Fruit fly (Drosophila melanogaster) whole organism, embryonic: ENCODE results near the gene CG42393.
A peak's percentile ranks its signal among the peaks of the same experiment; 100 is the strongest.

ENCODE experiments used
- Antp ChIP-seq: fragments of 200-800 bp; sonication (Bioruptor generic); optimal IDR thresholded peaks from 3 replicates; lab custom pipeline; 2016; ENCODE audit warnings: missing biosample characterization, missing genetic modification characterization
- BEAF-32 ChIP-seq: fragments of 200-800 bp; sonication (Bioruptor generic); optimal IDR thresholded peaks from 3 replicates; lab custom pipeline; 2017; ENCODE audit warnings: missing biosample characterization, missing genetic modification characterization, mild to moderate bottlenecking, moderate library complexity, missing genetic modification reagents
- Bgb ChIP-seq: fragments of 200-800 bp; sonication (Bioruptor generic); IDR thresholded peaks from 2 replicates; pipeline ENCODE4 v1.3.6; 2022; ENCODE audit warnings: missing biosample characterization, missing genetic modification characterization; ENCODE audit not compliant: partially characterized antibody
- CG10321 ChIP-seq: fragments of 200-800 bp; sonication (Bioruptor generic); IDR thresholded peaks from 2 replicates; pipeline ENCODE4 v1.3.6; 2022; ENCODE audit warnings: missing biosample characterization, missing genetic modification characterization
- CG10654 ChIP-seq: fragments of 200-800 bp; sonication (Bioruptor generic); optimal IDR thresholded peaks from 2 replicates; lab custom pipeline; 2016; ENCODE audit warnings: missing biosample characterization, missing genetic modification characterization
- CG10959 ChIP-seq: fragments of 200-800 bp; sonication (Bioruptor generic); IDR thresholded peaks from 2 replicates; pipeline ENCODE4 v1.3.6; 2022; ENCODE audit warnings: missing biosample characterization, missing genetic modification characterization
- CG11093 ChIP-seq: fragments of 200-800 bp; sonication (Bioruptor generic); IDR thresholded peaks from 3 replicates; pipeline ENCODE4 v1.3.6; 2022; ENCODE audit warnings: missing biosample characterization, missing genetic modification characterization
- CG15696 ChIP-seq: fragments of 200-800 bp; sonication (Bioruptor generic); optimal IDR thresholded peaks from 2 replicates; lab custom pipeline; 2019; ENCODE audit warnings: missing biosample characterization, mild to moderate bottlenecking, missing genetic modification characterization, moderate library complexity
- CG1602 ChIP-seq: fragments of 200-800 bp; sonication (Bioruptor generic); optimal IDR thresholded peaks from 3 replicates; lab custom pipeline; 2016; ENCODE audit warnings: missing biosample characterization, missing genetic modification characterization
- CG16813 ChIP-seq: fragments of 200-800 bp; sonication (Bioruptor generic); IDR thresholded peaks from 3 replicates; pipeline ENCODE4 v1.3.6; 2022; ENCODE audit warnings: missing biosample characterization, missing genetic modification characterization; ENCODE audit not compliant: partially characterized antibody
- CG17612 ChIP-seq: fragments of 200-800 bp; sonication (Bioruptor generic); IDR thresholded peaks from 2 replicates; pipeline ENCODE4 v1.3.6; 2022; ENCODE audit warnings: missing biosample characterization, missing genetic modification characterization
- CG18476 ChIP-seq: fragments of 200-800 bp; sonication (Bioruptor generic); optimal IDR thresholded peaks from 2 replicates; lab custom pipeline; 2016; ENCODE audit warnings: missing biosample characterization, mild to moderate bottlenecking, missing genetic modification characterization
- CG2199 ChIP-seq: fragments of 200-800 bp; sonication (Bioruptor generic); IDR thresholded peaks from 3 replicates; pipeline ENCODE4 v1.3.6; 2022; ENCODE audit warnings: missing biosample characterization, missing genetic modification characterization
- CG2712 ChIP-seq: fragments of 200-800 bp; optimal IDR thresholded peaks from 3 replicates; lab custom pipeline; 2019; ENCODE audit warnings: missing biosample characterization, mild to moderate bottlenecking, missing genetic modification characterization, moderate library complexity
- CG34376 ChIP-seq: fragments of 200-800 bp; sonication (Bioruptor generic); optimal IDR thresholded peaks from 2 replicates; lab custom pipeline; 2018; ENCODE audit warnings: missing biosample characterization, mild to moderate bottlenecking, missing genetic modification characterization
- CG6813 ChIP-seq: fragments of 200-800 bp; sonication (Bioruptor generic); optimal IDR thresholded peaks from 2 replicates; lab custom pipeline; 2017; ENCODE audit warnings: missing biosample characterization, missing genetic modification characterization, mild to moderate bottlenecking, moderate library complexity, missing genetic modification reagents
- CG7271 ChIP-seq: fragments of 200-800 bp; sonication (Bioruptor generic); optimal IDR thresholded peaks from 2 replicates; lab custom pipeline; 2018; ENCODE audit warnings: missing biosample characterization, mild to moderate bottlenecking, missing genetic modification characterization, moderate library complexity
- CG9437 ChIP-seq: fragments of 200-800 bp; sonication (Bioruptor generic); optimal IDR thresholded peaks from 2 replicates; lab custom pipeline; 2018; ENCODE audit warnings: missing biosample characterization, mild to moderate bottlenecking, missing genetic modification characterization
- CG9727 ChIP-seq: fragments of 200-800 bp; sonication (Bioruptor generic); optimal IDR thresholded peaks from 3 replicates; lab custom pipeline; 2017; ENCODE audit warnings: missing biosample characterization, mild to moderate bottlenecking, missing genetic modification characterization
- CG9876 ChIP-seq: fragments of 200-800 bp; sonication (Bioruptor generic); optimal IDR thresholded peaks from 2 replicates; lab custom pipeline; 2016; ENCODE audit warnings: missing biosample characterization, missing genetic modification characterization
- D19A ChIP-seq: fragments of 200-800 bp; optimal IDR thresholded peaks from 3 replicates; lab custom pipeline; 2019; ENCODE audit warnings: missing biosample characterization, mild to moderate bottlenecking, missing genetic modification characterization, moderate library complexity
- Doc3 ChIP-seq: fragments of 200-800 bp; sonication (Bioruptor generic); IDR thresholded peaks from 3 replicates; pipeline ENCODE4 v1.3.6; 2022; ENCODE audit warnings: missing biosample characterization, missing genetic modification characterization; ENCODE audit not compliant: partially characterized antibody
- Ets65A ChIP-seq: fragments of 200-800 bp; sonication (Bioruptor generic); peaks from one replicate; lab custom pipeline; 2016; ENCODE audit warnings: missing biosample characterization, missing genetic modification characterization
- H15 ChIP-seq: fragments of 200-800 bp; sonication (Bioruptor generic); IDR thresholded peaks from 3 replicates; pipeline ENCODE4 v1.3.6; 2022; ENCODE audit warnings: missing biosample characterization, missing genetic modification characterization
- HHEX ChIP-seq: fragments of 200-800 bp; sonication (Bioruptor generic); optimal IDR thresholded peaks from 3 replicates; lab custom pipeline; 2017; ENCODE audit warnings: missing biosample characterization, mild to moderate bottlenecking, missing genetic modification characterization, missing genetic modification reagents
- Kr ChIP-seq: fragments of 200-800 bp; sonication (Bioruptor generic); optimal IDR thresholded peaks from 2 replicates; lab custom pipeline; 2017; ENCODE audit warnings: missing biosample characterization, mild to moderate bottlenecking, missing genetic modification characterization
- Med ChIP-seq: fragments of 200-800 bp; sonication (Bioruptor generic); peaks from one replicate; lab custom pipeline; 2016; ENCODE audit warnings: missing biosample characterization, missing genetic modification characterization, mild to moderate bottlenecking, inconsistent platforms, moderate library complexity
- Neu2 ChIP-seq: fragments of 200-800 bp; sonication (Bioruptor generic); optimal IDR thresholded peaks from 3 replicates; lab custom pipeline; 2016; ENCODE audit warnings: missing biosample characterization, missing genetic modification characterization, borderline replicate concordance
- Ravus ChIP-seq: fragments of 200-800 bp; sonication (Bioruptor generic); IDR thresholded peaks from 2 replicates; pipeline ENCODE4 v1.3.6; 2022; ENCODE audit warnings: missing biosample characterization, missing genetic modification characterization
- TFAM ChIP-seq: fragments of 200-800 bp; sonication (Bioruptor generic); optimal IDR thresholded peaks from 2 replicates; lab custom pipeline; 2017; ENCODE audit warnings: missing biosample characterization, missing genetic modification characterization, inconsistent platforms
- ci ChIP-seq: fragments of 200-800 bp; sonication (Bioruptor generic); IDR thresholded peaks from 3 replicates; pipeline ENCODE4 v1.3.6; 2022; ENCODE audit warnings: missing biosample characterization, missing genetic modification characterization
- crc ChIP-seq: fragments of 200-800 bp; sonication (Bioruptor generic); optimal IDR thresholded peaks from 2 replicates; lab custom pipeline; 2016; ENCODE audit warnings: missing biosample characterization, missing genetic modification characterization
- eyg ChIP-seq: fragments of 200-800 bp; sonication (Bioruptor generic); optimal IDR thresholded peaks from 3 replicates; lab custom pipeline; 2016; ENCODE audit warnings: missing biosample characterization, missing genetic modification characterization
- fd3F ChIP-seq: fragments of 200-800 bp; sonication (Bioruptor generic); optimal IDR thresholded peaks from 2 replicates; lab custom pipeline; 2018; ENCODE audit warnings: missing biosample characterization, mild to moderate bottlenecking, missing genetic modification characterization, moderate library complexity
- grau ChIP-seq: fragments of 200-800 bp; optimal IDR thresholded peaks from 3 replicates; lab custom pipeline; 2019; ENCODE audit warnings: missing biosample characterization, mild to moderate bottlenecking, missing genetic modification characterization, moderate library complexity
- gsb ChIP-seq: fragments of 200-800 bp; sonication (Bioruptor generic); IDR thresholded peaks from 2 replicates; pipeline ENCODE4 v1.3.6; 2022; ENCODE audit warnings: missing biosample characterization, missing genetic modification characterization
- hbn ChIP-seq: fragments of 200-800 bp; sonication (Bioruptor generic); IDR thresholded peaks from 2 replicates; pipeline ENCODE4 v1.3.6; 2022; ENCODE audit warnings: missing biosample characterization, missing genetic modification characterization; ENCODE audit not compliant: partially characterized antibody
- jumu ChIP-seq: fragments of 200-800 bp; sonication (Bioruptor generic); optimal IDR thresholded peaks from 3 replicates; lab custom pipeline; 2016; ENCODE audit warnings: missing biosample characterization, missing genetic modification characterization
- luna ChIP-seq: fragments of 200-800 bp; sonication (Bioruptor generic); optimal IDR thresholded peaks from 2 replicates; lab custom pipeline; 2016; ENCODE audit warnings: missing biosample characterization, missing genetic modification characterization
- onecut ChIP-seq: fragments of 200-800 bp; sonication (Bioruptor generic); IDR thresholded peaks from 2 replicates; pipeline ENCODE4 v1.3.6; 2022; ENCODE audit warnings: missing biosample characterization, missing genetic modification characterization
- org-1 ChIP-seq: fragments of 200-800 bp; sonication (Bioruptor generic); optimal IDR thresholded peaks from 2 replicates; lab custom pipeline; 2017; ENCODE audit warnings: missing biosample characterization, missing genetic modification characterization
- pita ChIP-seq: fragments of 200-800 bp; sonication (Bioruptor generic); optimal IDR thresholded peaks from 2 replicates; lab custom pipeline; 2017; ENCODE audit warnings: missing biosample characterization, mild to moderate bottlenecking, missing genetic modification characterization
- pros ChIP-seq: fragments of 200-800 bp; sonication (Bioruptor generic); optimal IDR thresholded peaks from 3 replicates; lab custom pipeline; 2019; ENCODE audit warnings: missing biosample characterization, mild to moderate bottlenecking, missing genetic modification characterization, moderate library complexity
- sens ChIP-seq: fragments of 200-800 bp; sonication (Bioruptor generic); peaks from one replicate; lab custom pipeline; 2016; ENCODE audit warnings: missing biosample characterization, missing genetic modification characterization
- sna ChIP-seq: fragments of 200-800 bp; sonication (Bioruptor generic); IDR thresholded peaks from 2 replicates; pipeline ENCODE4 v1.3.6; 2022; ENCODE audit warnings: missing biosample characterization, missing genetic modification characterization; ENCODE audit not compliant: partially characterized antibody
- stwl ChIP-seq: fragments of 200-800 bp; sonication (Bioruptor generic); optimal IDR thresholded peaks from 3 replicates; lab custom pipeline; 2018; ENCODE audit warnings: missing biosample characterization, mild to moderate bottlenecking, missing genetic modification characterization, moderate library complexity
- ttk ChIP-seq: fragments of 200-800 bp; sonication (Bioruptor generic); IDR thresholded peaks from 2 replicates; pipeline ENCODE4 v2.1.2; 2022; ENCODE audit warnings: missing biosample characterization, missing genetic modification characterization
- zen2 ChIP-seq: fragments of 200-800 bp; sonication (Bioruptor generic); IDR thresholded peaks from 3 replicates; pipeline ENCODE4 v1.3.6; 2022; ENCODE audit warnings: missing biosample characterization, missing genetic modification characterization; ENCODE audit not compliant: partially characterized antibody
- zfh1 ChIP-seq: fragments of 200-800 bp; sonication (Bioruptor generic); IDR thresholded peaks from 3 replicates; pipeline ENCODE4 v1.3.6; 2022; ENCODE audit warnings: missing biosample characterization, missing genetic modification characterization

CG42393 gene

DNA sequence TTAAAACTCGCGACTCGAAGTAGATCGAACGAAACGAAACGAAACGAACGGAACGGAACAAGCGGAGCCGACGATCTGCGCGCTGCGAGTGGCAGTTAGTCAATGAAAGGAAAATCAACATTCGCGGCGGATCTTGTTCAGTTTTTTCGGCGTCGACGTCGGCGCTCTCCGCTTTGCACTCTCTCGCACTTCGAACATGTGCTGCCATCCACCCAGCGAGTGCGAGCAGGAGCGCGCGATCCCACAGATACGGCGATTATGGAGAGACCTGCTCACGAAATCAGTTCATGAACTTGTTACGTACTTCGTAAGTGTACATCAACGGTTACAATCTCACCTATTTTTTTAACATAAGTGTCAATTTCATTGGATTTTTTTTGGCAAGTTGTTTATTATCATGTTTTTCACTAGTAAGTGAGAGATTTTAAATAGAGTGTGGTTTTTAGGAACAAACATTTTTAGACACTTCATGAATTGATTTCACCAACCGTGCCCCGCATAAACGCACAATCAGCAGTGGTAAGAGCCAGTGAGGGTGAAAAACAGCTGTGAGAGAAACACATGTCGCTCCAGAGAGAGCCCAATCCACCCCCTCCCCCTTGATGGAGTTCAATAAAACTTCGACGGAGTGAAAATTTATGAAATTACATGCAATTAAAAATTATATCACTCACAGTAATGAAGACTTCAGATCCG lies 43.0 kb upstream of the CG42393 start (continued):
- TF ChIP-seq CG6813 (GFP tag; lab: Kevin White, UChicago) (peak; percentile 91), CG10321 (GFP tag; lab: Robert Waterston, UW) (peak; percentile 58; the same call in 1 of the 2 replicates), jumu (GFP tag; lab: Kevin White, UChicago) (peak; percentile 85), BEAF-32 (GFP tag; lab: Kevin White, UChicago) (peak; percentile 11), ci (peak; percentile 90), Ets65A (GFP tag; lab: Kevin White, UChicago) (peak; percentile 98), D19A (tag; lab: Kevin White, UChicago) (peak; percentile 94), TFAM (GFP tag; lab: Kevin White, UChicago) (peak; percentile 68), fd3F (GFP tag; lab: Kevin White, UChicago) (peak; percentile 89), HHEX (peak; percentile 90), hbn (GFP tag; lab: Robert Waterston, UW) (no peak), luna (GFP tag; lab: Kevin White, UChicago) (peak; percentile 76), gsb (peak; percentile 69), CG11093 (GFP tag; lab: Robert Waterston, UW) (peak; percentile 67; the same call in 2 of the 3 replicates), onecut (GFP tag; lab: Robert Waterston, UW) (peak; percentile 89), Med (GFP tag; lab: Kevin White, UChicago) (peak; percentile 98), Ravus (GFP tag; lab: Robert Waterston, UW) (no peak; the same call in 1 of the 2 replicates), org-1 (GFP tag; lab: Kevin White, UChicago) (peak; percentile 89), CG7271 (tag; lab: Kevin White, UChicago) (peak; percentile 60), CG9876 (GFP tag; lab: Kevin White, UChicago) (peak; percentile 71), CG10654 (GFP tag; lab: Kevin White, UChicago) (peak; percentile 90), pita (GFP tag; lab: Kevin White, UChicago) (no peak), sna (GFP tag; lab: Robert Waterston, UW) (no peak), CG15696 (tag; lab: Kevin White, UChicago) (peak; percentile 94), CG2199 (peak; percentile 75; the same call in 2 of the 3 replicates), CG18476 (GFP tag; lab: Kevin White, UChicago) (peak; percentile 88), Bgb (GFP tag; lab: Robert Waterston, UW) (peak; percentile 56; the same call in 1 of the 2 replicates), stwl (tag; lab: Kevin White, UChicago) (peak; percentile 36), ttk (GFP tag; lab: Robert Waterston, UW) (peak; percentile 78), CG17612 (GFP tag; lab: Robert Waterston, UW) (peak; percentile 43; the same call in 1 of the 2 replicates), CG9727 (GFP tag; lab: Kevin White, UChicago) (peak; percentile 98), CG10959 (peak; percentile 83), CG34376 (GFP tag; lab: Kevin White, UChicago) (peak; percentile 97), pros (GFP tag; lab: Kevin White, UChicago) (peak; percentile 85), grau (tag; lab: Kevin White, UChicago) (peak; percentile 95), zfh1 (GFP tag; lab: Robert Waterston, UW) (peak; percentile 86), CG9437 (peak; percentile 95), Kr (GFP tag; lab: Kevin White, UChicago) (no peak), CG1602 (peak; percentile 87), eyg (GFP tag; lab: Kevin White, UChicago) (peak; percentile 94), Doc3 (GFP tag; lab: Robert Waterston, UW) (no peak), CG2712 (tag; lab: Kevin White, UChicago) (peak; percentile 98), CG16813 (peak; percentile 9; the same call in 1 of the 3 replicates), crc (GFP tag; lab: Kevin White, UChicago) (peak; percentile 94), Antp (GFP tag; lab: Kevin White, UChicago) (peak; percentile 87), H15 (GFP tag; lab: Robert Waterston, UW) (peak; percentile 82), sens (GFP tag; lab: Kevin White, UChicago) (peak; percentile 100), Neu2 (GFP tag; lab: Kevin White, UChicago) (peak; percentile 93), zen2 (no peak)
